Fruit fly (Drosophila melanogaster) whole organism, embryonic: ENCODE measurements around the gene CG32812.

Experiments used
- ATbp ChIP-seq: fragments of 200-800 bp; sonication (Bioruptor generic); optimal IDR thresholded peaks from 2 replicates; lab custom pipeline; 2017; ENCODE audit warnings: missing biosample characterization, mild to moderate bottlenecking, missing genetic modification characterization, missing genetic modification reagents
- CG10267 ChIP-seq: fragments of 200-800 bp; sonication (Bioruptor generic); optimal IDR thresholded peaks from 2 replicates; lab custom pipeline; 2018; ENCODE audit warnings: missing biosample characterization, mild to moderate bottlenecking, missing genetic modification characterization, moderate library complexity
- CG10274 ChIP-seq: fragments of 200-800 bp; sonication (Bioruptor generic); optimal IDR thresholded peaks from 3 replicates; lab custom pipeline; 2017; ENCODE audit warnings: missing biosample characterization, mild to moderate bottlenecking, missing genetic modification characterization
- CG10543 ChIP-seq: fragments of 200-800 bp; sonication (Bioruptor generic); optimal IDR thresholded peaks from 3 replicates; lab custom pipeline; 2017; ENCODE audit warnings: missing biosample characterization, mild to moderate bottlenecking, missing genetic modification characterization, moderate library complexity
- CG11398 ChIP-seq: fragments of 200-800 bp; sonication (Bioruptor generic); optimal IDR thresholded peaks from 2 replicates; lab custom pipeline; 2016; ENCODE audit warnings: missing biosample characterization, missing genetic modification characterization
- CG11695 ChIP-seq: fragments of 200-800 bp; sonication (Bioruptor generic); IDR thresholded peaks from 3 replicates; pipeline ENCODE4 v1.3.6; 2022; ENCODE audit warnings: missing biosample characterization, missing genetic modification characterization
- CG13123 ChIP-seq: fragments of 200-800 bp; sonication (Bioruptor generic); optimal IDR thresholded peaks from 2 replicates; lab custom pipeline; 2016; ENCODE audit warnings: missing biosample characterization, missing genetic modification characterization
- CG14050 ChIP-seq: fragments of 200-800 bp; sonication (Bioruptor generic); IDR thresholded peaks from 3 replicates; pipeline ENCODE4 v1.3.6; 2022; ENCODE audit warnings: missing biosample characterization, missing genetic modification characterization
- CG16815 ChIP-seq: fragments of 200-800 bp; sonication (Bioruptor generic); optimal IDR thresholded peaks from 3 replicates; lab custom pipeline; 2017; ENCODE audit warnings: missing biosample characterization, mild to moderate bottlenecking, missing genetic modification characterization
- CG17359 ChIP-seq: fragments of 200-800 bp; sonication (Bioruptor generic); optimal IDR thresholded peaks from 3 replicates; lab custom pipeline; 2018; ENCODE audit warnings: missing biosample characterization, mild to moderate bottlenecking, missing genetic modification characterization, moderate library complexity
- CG32532 ChIP-seq: fragments of 200-800 bp; sonication (Bioruptor generic); IDR thresholded peaks from 2 replicates; pipeline ENCODE4 v1.3.6; 2022; ENCODE audit warnings: missing biosample characterization, missing genetic modification characterization
- CG32767 ChIP-seq: fragments of 200-800 bp; sonication (Bioruptor generic); IDR thresholded peaks from 2 replicates; pipeline ENCODE4 v1.3.6; 2022; ENCODE audit warnings: missing biosample characterization, missing genetic modification characterization
- CG34224 ChIP-seq: fragments of 200-800 bp; sonication (Bioruptor generic); IDR thresholded peaks from 3 replicates; pipeline ENCODE4 v1.3.6; 2022; ENCODE audit warnings: missing biosample characterization, missing genetic modification characterization; ENCODE audit not compliant: partially characterized antibody
- CG4328 ChIP-seq: fragments of 200-800 bp; sonication (Bioruptor generic); optimal IDR thresholded peaks from 3 replicates; lab custom pipeline; 2017; ENCODE audit warnings: missing biosample characterization, missing genetic modification reagents, missing genetic modification characterization
- CG4360 ChIP-seq: fragments of 200-800 bp; sonication (Bioruptor generic); IDR thresholded peaks from 2 replicates; pipeline ENCODE4 v1.3.6; 2022; ENCODE audit warnings: missing biosample characterization, missing genetic modification characterization
- CG43689 ChIP-seq: fragments of 200-800 bp; sonication (Bioruptor generic); IDR thresholded peaks from 2 replicates; pipeline ENCODE4 v1.3.6; 2022; ENCODE audit warnings: missing biosample characterization, missing genetic modification characterization
- CG6175 ChIP-seq: fragments of 200-800 bp; sonication (Bioruptor generic); IDR thresholded peaks from 3 replicates; pipeline ENCODE4 v1.3.6; 2022; ENCODE audit warnings: missing biosample characterization, missing genetic modification characterization
- CG6791 ChIP-seq: fragments of 200-800 bp; sonication (Bioruptor generic); IDR thresholded peaks from 3 replicates; pipeline ENCODE4 v1.3.6; 2022; ENCODE audit warnings: missing biosample characterization, missing genetic modification characterization; ENCODE audit not compliant: partially characterized antibody
- Deaf1 ChIP-seq: fragments of 200-800 bp; optimal IDR thresholded peaks from 3 replicates; lab custom pipeline; 2019; ENCODE audit warnings: missing biosample characterization, mild to moderate bottlenecking, missing genetic modification characterization, moderate library complexity
- Dfd ChIP-seq, 2 experiments: fragments of >200 bp; optimal IDR thresholded peaks; 2 replicates each; lab custom pipeline; 2017; ENCODE audit warnings: missing biosample characterization in 2 of 2, missing genetic modification characterization in 2 of 2
- HLH4C ChIP-seq: fragments of 200-800 bp; sonication (Bioruptor generic); IDR thresholded peaks from 3 replicates; pipeline ENCODE4 v1.3.6; 2022; ENCODE audit warnings: missing biosample characterization, missing genetic modification characterization; ENCODE audit not compliant: partially characterized antibody
- Nf-YA ChIP-seq: fragments of 200-800 bp; sonication (Bioruptor generic); IDR thresholded peaks from 2 replicates; pipeline ENCODE4 v1.3.6; 2022; ENCODE audit warnings: missing biosample characterization, missing genetic modification characterization
- Oli ChIP-seq: fragments of 200-800 bp; sonication (Bioruptor generic); optimal IDR thresholded peaks from 2 replicates; lab custom pipeline; 2018; ENCODE audit warnings: missing biosample characterization, mild to moderate bottlenecking, missing genetic modification characterization, moderate library complexity
- Six4 ChIP-seq: fragments of 200-800 bp; sonication (Bioruptor generic); optimal IDR thresholded peaks from 2 replicates; lab custom pipeline; 2016; ENCODE audit warnings: missing biosample characterization, missing genetic modification characterization
- Xbp1 ChIP-seq: fragments of 200-800 bp; sonication (Bioruptor generic); optimal IDR thresholded peaks from 3 replicates; lab custom pipeline; 2016; ENCODE audit warnings: missing biosample characterization, mild to moderate bottlenecking, missing genetic modification characterization
- abd-A ChIP-seq: fragments of 200-800 bp; sonication (Bioruptor generic); optimal IDR thresholded peaks from 3 replicates; lab custom pipeline; 2019; ENCODE audit warnings: missing biosample characterization, mild to moderate bottlenecking, missing genetic modification characterization, moderate library complexity
- ap ChIP-seq: fragments of 200-800 bp; sonication (Bioruptor generic); IDR thresholded peaks from 2 replicates; pipeline ENCODE4 v1.3.6; 2022; ENCODE audit warnings: missing biosample characterization, missing genetic modification characterization
- ara ChIP-seq: fragments of 200-800 bp; sonication (Bioruptor generic); IDR thresholded peaks from 2 replicates; pipeline ENCODE4 v1.3.6; 2022; ENCODE audit warnings: missing biosample characterization, missing genetic modification characterization
- bigmax ChIP-seq: fragments of 200-800 bp; sonication (Bioruptor generic); optimal IDR thresholded peaks from 2 replicates; lab custom pipeline; 2018; ENCODE audit warnings: missing biosample characterization, mild to moderate bottlenecking, missing genetic modification characterization
- br ChIP-seq: fragments of >200 bp; optimal IDR thresholded peaks from 2 replicates; lab custom pipeline; 2017
- chif ChIP-seq, 2 experiments: fragments of 200-800 bp; sonication (Bioruptor generic); optimal IDR thresholded peaks; 3 replicates each; lab custom pipeline; 2016; ENCODE audit warnings: missing biosample characterization in 2 of 2, missing genetic modification characterization in 2 of 2
- crc ChIP-seq: fragments of 200-800 bp; sonication (Bioruptor generic); optimal IDR thresholded peaks from 2 replicates; lab custom pipeline; 2016; ENCODE audit warnings: missing biosample characterization, missing genetic modification characterization
- da ChIP-seq: fragments of 200-800 bp; sonication (Bioruptor generic); optimal IDR thresholded peaks from 2 replicates; lab custom pipeline; 2016; ENCODE audit warnings: missing biosample characterization, missing genetic modification characterization
- dati ChIP-seq: fragments of 200-800 bp; sonication (Bioruptor generic); IDR thresholded peaks from 2 replicates; pipeline ENCODE4 v1.3.6; 2022; ENCODE audit warnings: missing biosample characterization, missing genetic modification characterization
- fd96Cb ChIP-seq: fragments of 200-800 bp; sonication (Bioruptor generic); optimal IDR thresholded peaks from 2 replicates; lab custom pipeline; 2018; ENCODE audit warnings: missing biosample characterization, mild to moderate bottlenecking, missing genetic modification characterization, moderate library complexity
- hbn ChIP-seq: fragments of 200-800 bp; sonication (Bioruptor generic); IDR thresholded peaks from 2 replicates; pipeline ENCODE4 v1.3.6; 2022; ENCODE audit warnings: missing biosample characterization, missing genetic modification characterization; ENCODE audit not compliant: partially characterized antibody
- jing ChIP-seq: fragments of 200-800 bp; sonication (Bioruptor generic); optimal IDR thresholded peaks from 2 replicates; lab custom pipeline; 2018; ENCODE audit warnings: missing biosample characterization, mild to moderate bottlenecking, missing genetic modification characterization
- kah ChIP-seq: fragments of 200-800 bp; sonication (Bioruptor generic); optimal IDR thresholded peaks from 2 replicates; lab custom pipeline; 2018; ENCODE audit warnings: missing biosample characterization, mild to moderate bottlenecking, missing genetic modification characterization
- mld ChIP-seq: fragments of 200-800 bp; sonication (Bioruptor generic); IDR thresholded peaks from 3 replicates; pipeline ENCODE4 v1.3.6; 2022; ENCODE audit warnings: missing biosample characterization, missing genetic modification characterization; ENCODE audit not compliant: partially characterized antibody
- nmo ChIP-seq: fragments of 200-800 bp; sonication (Bioruptor generic); optimal IDR thresholded peaks from 2 replicates; lab custom pipeline; 2018; ENCODE audit warnings: missing biosample characterization, mild to moderate bottlenecking, missing genetic modification characterization, moderate library complexity
- prd ChIP-seq, 3 experiments: fragments of >200 bp in 2 of 3; fragments of 200-800 bp in 1 of 3; sonication (Bioruptor generic) in 1 of 3; optimal IDR thresholded peaks in 2 of 3; IDR thresholded peaks in 1 of 3; 2 replicates in 2 of 3; 3 replicates in 1 of 3; pipeline versions ENCODE4 v1.3.6 to Lab custom; 2017 to 2022; ENCODE audit warnings: missing biosample characterization in 1 of 3, missing genetic modification characterization in 1 of 3
- psq ChIP-seq: fragments of 200-800 bp; sonication (Bioruptor generic); optimal IDR thresholded peaks from 2 replicates; lab custom pipeline; 2017; ENCODE audit warnings: missing biosample characterization, missing genetic modification characterization
- pzg ChIP-seq: fragments of 200-800 bp; sonication (Bioruptor generic); optimal IDR thresholded peaks from 3 replicates; lab custom pipeline; 2018; ENCODE audit warnings: missing biosample characterization, mild to moderate bottlenecking, missing genetic modification characterization, moderate library complexity
- so ChIP-seq: fragments of 200-800 bp; sonication (Bioruptor generic); IDR thresholded peaks from 3 replicates; pipeline ENCODE4 v1.3.6; 2022; ENCODE audit warnings: missing biosample characterization, missing genetic modification characterization
- sqz ChIP-seq: fragments of 200-800 bp; sonication (Bioruptor generic); optimal IDR thresholded peaks from 3 replicates; lab custom pipeline; 2018; ENCODE audit warnings: missing biosample characterization, mild to moderate bottlenecking, missing genetic modification characterization
- tgo ChIP-seq: fragments of 200-800 bp; sonication (Bioruptor generic); IDR thresholded peaks from 3 replicates; pipeline ENCODE4 v1.3.6; 2022; ENCODE audit warnings: missing biosample characterization, missing genetic modification characterization
- tll ChIP-seq, 2 experiments: fragments of 200-800 bp in 1 of 2; fragments of >200 bp in 1 of 2; sonication (Bioruptor generic) in 1 of 2; optimal IDR thresholded peaks; 2 replicates each; lab custom pipeline; 2017 to 2019; ENCODE audit warnings: missing biosample characterization in 2 of 2, missing genetic modification characterization in 2 of 2, mild to moderate bottlenecking in 1 of 2, moderate library complexity in 1 of 2
- wdn ChIP-seq: fragments of 200-800 bp; sonication (Bioruptor generic); IDR thresholded peaks from 2 replicates; pipeline ENCODE4 v1.3.6; 2022; ENCODE audit warnings: missing biosample characterization, missing genetic modification characterization

Gene CG32812

dm6 chrX:1276757-1277527 is 10.1 kb upstream of the CG32812 start (continued):
- TF ChIP-seq CG32767 (peak; percentile 90), psq (peak; percentile 42), br (no peak), HLH4C (0 out of 3 replicates have a peak, but pooled peaks have one; percentile 32), ap (GFP tag; lab: Robert Waterston, UW) (peak; percentile 89), CG10543 (GFP tag; lab: Kevin White, UChicago) (peak; percentile 88), CG17359 (tag; lab: Kevin White, UChicago) (peak; percentile 92), CG4328 (GFP tag; lab: Kevin White, UChicago) (peak; percentile 50), CG11398 (GFP tag; lab: Kevin White, UChicago) (peak; percentile 85), abd-A (peak; percentile 94), ATbp (GFP tag; lab: Kevin White, UChicago) (peak; percentile 94), CG6175 (GFP tag; lab: Robert Waterston, UW) (peak; percentile 91), Deaf1 (tag; lab: Kevin White, UChicago) (no peak), CG13123 (GFP tag; lab: Kevin White, UChicago) (peak; percentile 81), CG10274 (GFP tag; lab: Kevin White, UChicago) (peak; percentile 83), Six4 (peak; percentile 86), Nf-YA (GFP tag; lab: Robert Waterston, UW) (peak; percentile 74), da (GFP tag; lab: Kevin White, UChicago) (peak; percentile 83), hbn (no peak), crc (GFP tag; lab: Kevin White, UChicago) (peak; percentile 82), Dfd (GFP tag; optimal IDR thresholded peaks at IDR 0.05; lab: Kevin White, UChicago) (no peak), so (GFP tag; lab: Robert Waterston, UW) (peak; percentile 96), CG16815 (peak; percentile 85), mld (GFP tag; lab: Robert Waterston, UW) (no peak), tgo (GFP tag; lab: Robert Waterston, UW) (peak; percentile 93), pzg (GFP tag; lab: Kevin White, UChicago) (peak; percentile 19), prd (optimal IDR thresholded peaks at IDR 0.05; lab: Kevin White, UChicago) (no peak), prd (GFP tag; IDR thresholded peaks at IDR 0.05; lab: Robert Waterston, UW) (peak; percentile 93), kah (GFP tag; lab: Kevin White, UChicago) (peak; percentile 60), CG32532 (GFP tag; lab: Robert Waterston, UW) (peak; percentile 96), CG10267 (tag; lab: Kevin White, UChicago) (peak; percentile 69), bigmax (GFP tag; lab: Kevin White, UChicago) (no peak), sqz (GFP tag; lab: Kevin White, UChicago) (peak; percentile 71), jing (peak; percentile 90), CG14050 (GFP tag; lab: Robert Waterston, UW) (peak; percentile 93), CG6791 (GFP tag; lab: Robert Waterston, UW) (no peak), chif (GFP tag; optimal IDR thresholded peaks at IDR 0.05; lab: Kevin White, UChicago) (peak; percentile 87), fd96Cb (tag; lab: Kevin White, UChicago) (peak; percentile 86), tll (GFP tag; optimal IDR thresholded peaks at IDR 0.05; lab: Kevin White, UChicago) (no peak), CG4360 (GFP tag; lab: Robert Waterston, UW) (peak; percentile 48; the same call in 1 of the 2 replicates), Xbp1 (GFP tag; lab: Kevin White, UChicago) (peak; percentile 90), CG34224 (GFP tag; lab: Robert Waterston, UW) (no peak), CG43689 (GFP tag; lab: Robert Waterston, UW) (peak; percentile 90), ara (GFP tag; lab: Robert Waterston, UW) (peak; percentile 84), Oli (tag; lab: Kevin White, UChicago) (peak; percentile 93), wdn (GFP tag; lab: Robert Waterston, UW) (peak; percentile 88), CG11695 (GFP tag; lab: Robert Waterston, UW) (peak; percentile 96), dati (GFP tag; lab: Robert Waterston, UW) (peak; percentile 86), nmo (GFP tag; lab: Kevin White, UChicago) (peak; percentile 88)
